Worm (Caenorhabditis elegans) whole organism, L4/young adult: ENCODE data around the gene F44D12.2.
"Not testable (repeated sequence)": the region's sequence is repeated elsewhere in the genome, so short reads cannot be mapped to it uniquely, and the experiment has no call there.

Source experiments
- W03F9.2 ChIP-seq: fragments of 150-350 bp; optimal IDR thresholded peaks from 2 replicates; lab custom pipeline; 2014; ENCODE audit warnings: missing biosample characterization, missing genetic modification characterization
- dao-5 ChIP-seq: sonication (generic microtip); optimal IDR thresholded peaks from 2 replicates; lab custom pipeline; 2016; ENCODE audit warnings: missing genotype, missing genetic modification characterization, moderate library complexity, missing compliant biosample characterization
- him-1 ChIP-seq: sonication (generic microtip); optimal IDR thresholded peaks from 2 replicates; lab custom pipeline; 2016; ENCODE audit warnings: missing genotype, missing genetic modification reagents, missing genetic modification characterization, missing compliant biosample characterization

The F44D12.2 gene

DNA sequence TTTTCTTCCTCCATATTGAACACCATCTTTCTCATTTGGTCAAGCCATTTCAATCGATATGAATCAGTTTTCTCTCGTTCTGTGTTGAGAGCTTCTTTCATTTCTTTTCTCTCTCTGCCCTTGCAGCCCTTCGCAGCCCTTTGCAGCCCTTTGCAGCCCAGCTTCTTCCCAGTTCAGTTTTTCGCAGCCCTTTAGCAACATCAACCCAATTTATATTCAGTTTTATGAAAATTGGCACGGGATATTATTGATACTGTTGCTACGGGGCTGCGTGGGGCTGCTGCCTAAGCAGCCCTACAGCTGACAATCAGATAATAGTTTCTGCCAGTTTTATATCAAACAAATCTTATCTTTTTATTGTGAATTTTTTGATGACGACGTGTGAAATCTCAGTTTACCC lies 19.4 kb upstream of the F44D12.2 start, which contains the start of gene F44D12.10:
TSS of gene F44D12.10 (minus strand) at position 101 of the 400 bp plus-strand sequence.
- TF ChIP-seq W03F9.2 (tag; lab: Kevin White, UChicago) (no peak), him-1 (tag; lab: Kevin White, UChicago) (no peak), dao-5 (no peak)

DNA sequence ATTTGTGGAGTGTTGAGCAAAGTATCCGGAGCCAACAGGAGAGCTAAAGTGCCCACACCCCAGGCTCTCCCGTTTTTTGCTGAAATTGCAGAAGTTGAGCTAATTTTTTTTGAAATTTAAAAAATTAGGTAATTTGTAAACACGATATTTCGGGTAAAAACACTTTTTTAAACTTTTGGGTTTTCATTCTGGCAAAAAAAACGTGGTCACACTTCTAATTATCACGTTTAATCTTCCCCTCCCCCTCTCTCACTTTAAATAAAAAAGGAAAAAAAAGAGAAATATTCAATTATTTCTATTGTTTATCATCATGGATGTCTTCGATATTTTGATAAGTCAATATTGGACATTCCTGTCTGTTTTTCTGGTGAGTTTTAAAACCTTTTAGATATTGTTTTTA lies 15.5 kb upstream of the F44D12.2 start, which contains the start of gene F44D12.6:
TSS of gene F44D12.6 (plus strand) at position 301 of the 400 bp plus-strand sequence.
- TF ChIP-seq dao-5 (no peak), him-1 (tag; lab: Kevin White, UChicago) (no peak)

DNA sequence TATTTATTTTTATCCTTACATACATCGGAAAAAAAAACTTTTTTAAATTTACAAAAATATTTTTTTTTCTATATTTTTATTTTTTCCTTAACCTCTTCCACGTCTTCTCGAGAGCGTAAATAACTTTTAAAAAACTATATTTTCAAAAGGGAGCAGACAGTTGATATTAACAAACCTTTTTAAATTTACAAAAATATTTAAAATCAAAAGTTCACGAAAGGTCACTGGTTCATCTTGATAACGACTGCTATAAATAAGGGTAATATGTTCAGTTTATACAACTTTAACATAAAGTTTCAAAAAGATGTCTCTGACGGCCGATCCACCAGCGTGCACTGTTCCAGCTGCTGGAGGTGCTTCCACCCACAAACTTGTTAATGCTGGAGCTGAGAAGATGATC lies 11.2 kb upstream of the F44D12.2 start, which contains the start of the genes F44D12.16 and msd-2:
TSS of gene F44D12.16 (plus strand) at position 301 of the 400 bp plus-strand sequence.
TSS of gene msd-2 (plus strand) at position 305 of the 400 bp plus-strand sequence.
- TF ChIP-seq W03F9.2 (tag; lab: Kevin White, UChicago); him-1 (tag; lab: Kevin White, UChicago); dao-5: not testable (repeated sequence)

DNA sequence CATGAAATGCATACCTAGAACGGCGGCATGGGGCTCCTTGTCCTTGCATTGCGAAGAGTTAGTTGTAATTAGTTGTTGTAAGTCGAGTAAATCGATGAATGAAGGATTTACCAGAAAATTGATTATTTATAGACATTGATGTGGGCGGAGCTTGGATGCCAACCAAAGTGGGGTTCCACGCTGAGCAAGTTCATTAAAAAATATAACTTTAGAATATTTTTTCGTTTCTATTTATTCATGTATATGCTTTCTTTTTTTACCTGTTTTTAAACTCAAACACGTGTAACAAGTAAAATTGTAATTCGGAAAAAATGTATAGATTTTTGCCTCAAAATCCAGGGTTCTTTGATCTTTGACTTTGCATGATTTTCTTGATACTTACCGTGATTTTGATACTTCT lies 10.0 kb upstream of the F44D12.2 start, which contains the start of gene gipc-2:
TSS of gene gipc-2 (minus strand) at position 101 of the 400 bp plus-strand sequence.
- TF ChIP-seq him-1 (tag; lab: Kevin White, UChicago) (no peak), dao-5 (no peak), W03F9.2 (tag; lab: Kevin White, UChicago) (no peak)

DNA sequence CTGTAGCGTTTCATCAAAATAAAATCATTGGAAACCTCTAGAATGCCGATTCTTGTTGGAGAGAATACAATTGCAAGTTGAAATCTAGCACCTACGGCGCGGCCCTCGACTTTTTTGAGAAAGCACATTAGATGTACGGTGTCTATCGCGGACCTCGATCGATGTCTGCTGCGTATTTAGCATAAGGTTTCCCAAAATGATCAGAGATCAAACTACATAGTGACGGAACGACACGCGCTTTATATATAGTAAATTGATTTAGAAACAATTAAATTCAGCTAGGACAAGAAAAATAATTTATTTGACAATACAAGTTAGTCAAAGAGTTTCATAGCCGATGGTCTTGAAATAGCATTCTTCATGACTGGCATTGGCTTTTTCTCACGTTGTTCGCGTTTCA lies 8.6 kb upstream of the F44D12.2 start:
- TF ChIP-seq him-1 (tag; lab: Kevin White, UChicago) = no peak
- no peak for TF ChIP-seq dao-5
- no peak for TF ChIP-seq W03F9.2 (tag; lab: Kevin White, UChicago)

DNA sequence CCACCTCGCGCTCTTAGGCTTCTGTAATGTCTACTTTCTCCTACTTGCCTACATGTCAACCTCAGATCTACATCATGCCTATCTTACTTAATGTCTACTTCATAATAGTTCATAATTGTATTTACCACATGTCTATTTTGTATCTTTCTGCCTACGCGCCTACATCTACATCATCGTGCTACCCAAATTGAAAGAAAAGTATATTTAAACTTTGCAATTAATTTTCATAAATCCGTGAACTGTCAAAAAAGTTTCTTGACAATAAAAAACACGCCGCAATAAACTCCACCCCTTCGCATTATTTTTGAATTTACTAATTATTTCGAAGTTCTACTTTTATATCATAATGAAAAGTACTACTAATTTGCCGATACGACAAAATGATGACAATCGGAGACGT lies 5.5 kb upstream of the F44D12.2 start, which contains the start of gene F44D12.8:
TSS of gene F44D12.8 (plus strand) at position 301 of the 400 bp plus-strand sequence.
- no peak for TF ChIP-seq dao-5
- no peak for TF ChIP-seq W03F9.2 (tag; lab: Kevin White, UChicago)
- TF ChIP-seq him-1 (tag; lab: Kevin White, UChicago) = no peak

DNA sequence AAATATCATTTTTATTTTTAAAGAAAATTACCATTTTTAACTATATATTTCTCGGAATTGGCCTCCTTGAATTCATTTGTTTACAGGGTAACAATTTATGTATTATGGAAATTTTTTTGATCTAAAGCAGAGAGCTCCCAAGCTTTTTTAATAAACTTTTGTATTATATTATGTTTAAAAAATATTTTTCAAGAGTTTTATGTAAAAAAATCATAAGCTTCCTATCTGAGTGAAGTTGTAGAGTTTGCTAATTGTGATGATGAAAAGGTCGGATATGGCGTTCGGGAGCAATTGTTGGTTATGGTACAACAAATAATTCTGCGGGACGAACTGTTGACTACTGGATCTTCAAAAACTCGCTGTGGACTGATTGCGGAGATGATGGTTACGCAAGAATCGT lies 3.8 kb upstream of the F44D12.2 start, which contains the start of gene F44D12.19:
TSS of gene F44D12.19 (plus strand) at position 301 of the 400 bp plus-strand sequence.
- TF ChIP-seq W03F9.2 (tag; lab: Kevin White, UChicago) (no peak), him-1 (tag; lab: Kevin White, UChicago) (no peak), dao-5 (no peak)

DNA sequence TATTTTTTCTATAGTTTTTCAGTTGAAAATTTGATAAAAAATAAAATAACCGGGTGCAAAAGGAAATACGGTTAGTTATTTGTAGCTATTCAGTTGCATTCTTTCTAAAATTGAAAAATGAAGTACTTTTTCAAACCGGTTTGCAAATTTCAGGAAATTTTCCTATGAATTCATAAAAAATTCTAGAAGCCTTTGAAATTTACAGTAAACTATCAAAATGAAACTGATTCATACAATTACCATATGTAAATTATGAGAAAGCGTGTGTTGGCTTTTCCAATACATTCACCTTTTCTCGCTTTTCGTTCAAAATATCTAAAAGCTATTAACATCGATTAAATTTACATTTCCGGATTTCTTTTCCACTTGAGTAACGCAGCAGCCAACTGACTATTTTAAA lies 556 bp downstream of the F44D12.2 start, which contains the start of gene ent-7:
TSS of gene ent-7 (plus strand) at position 301 of the 400 bp plus-strand sequence.
- TF ChIP-seq W03F9.2 (tag; lab: Kevin White, UChicago) (no peak), him-1 (tag; lab: Kevin White, UChicago) (no peak), dao-5 (no peak)

DNA sequence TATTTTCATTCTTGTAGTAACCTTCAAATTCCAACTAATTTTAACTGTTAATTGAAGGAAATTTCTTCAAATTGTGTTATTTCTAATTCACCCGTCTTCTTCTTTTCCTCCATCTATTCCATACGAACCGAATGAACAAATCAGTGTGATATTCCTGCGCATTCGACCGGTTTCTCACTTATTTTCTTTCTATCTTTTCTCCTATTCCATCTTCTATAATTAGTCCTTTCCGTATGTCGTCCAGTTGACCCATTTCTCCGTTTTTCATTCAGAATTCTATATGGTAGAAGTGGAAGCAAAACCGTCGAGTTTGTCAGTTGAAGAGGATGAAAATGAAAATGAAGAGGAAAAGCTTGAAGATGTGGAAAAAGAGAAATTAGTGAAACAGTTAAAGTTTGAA lies 8.0 kb downstream of the F44D12.2 start, which contains the start of gene magu-4:
TSS of gene magu-4 (plus strand) at position 218 of the 400 bp plus-strand sequence.
- TF ChIP-seq W03F9.2 (tag; lab: Kevin White, UChicago) = no peak
- TF ChIP-seq him-1 (tag; lab: Kevin White, UChicago) = no peak
- TF ChIP-seq dao-5 = no peak

DNA sequence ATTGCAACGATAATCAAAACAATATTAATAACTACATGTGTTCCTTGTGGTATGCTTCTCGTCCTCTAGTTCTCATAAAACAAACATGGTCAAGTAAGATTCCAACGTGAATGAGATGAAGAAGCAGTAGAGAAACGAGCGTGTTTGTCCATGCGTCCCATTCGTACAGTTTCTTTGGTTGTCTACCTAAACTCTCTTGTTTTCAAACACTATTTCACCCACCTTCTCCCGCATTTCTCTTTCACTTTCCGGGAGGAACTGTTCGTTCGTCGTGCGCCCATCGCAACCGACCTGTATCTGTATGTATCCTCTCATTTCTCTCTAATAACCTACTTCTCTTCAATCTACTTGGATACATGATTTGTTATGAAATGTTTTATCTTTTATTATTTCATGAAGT lies 9.8 kb downstream of the F44D12.2 start:
- no peak for TF ChIP-seq dao-5
- no peak for TF ChIP-seq him-1 (tag; lab: Kevin White, UChicago)
- no peak for TF ChIP-seq W03F9.2 (tag; lab: Kevin White, UChicago)

DNA sequence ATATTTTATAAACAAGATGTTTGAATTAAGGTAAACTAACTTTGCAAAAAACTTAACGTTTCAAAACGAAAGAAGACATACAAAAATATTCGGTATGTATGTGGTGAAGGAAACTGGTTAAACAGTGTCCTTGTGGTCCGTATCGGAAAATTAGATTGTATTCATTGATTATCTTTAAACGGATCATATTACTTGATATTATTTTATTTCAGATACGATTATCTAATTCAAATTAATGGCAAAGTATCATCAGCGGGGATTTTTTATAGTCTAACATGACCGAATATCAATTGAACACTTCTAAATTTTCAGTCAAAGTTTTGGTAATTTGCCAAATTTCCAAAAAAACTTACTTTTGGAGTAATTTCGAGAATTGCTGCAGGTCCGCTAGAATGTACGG lies 10.7 kb downstream of the F44D12.2 start, which contains the start of gene C47E12.13:
TSS of gene C47E12.13 (minus strand) at position 101 of the 400 bp plus-strand sequence.
- TF ChIP-seq W03F9.2 (tag; lab: Kevin White, UChicago) = no peak
- no peak for TF ChIP-seq him-1 (tag; lab: Kevin White, UChicago)
- no peak for TF ChIP-seq dao-5

DNA sequence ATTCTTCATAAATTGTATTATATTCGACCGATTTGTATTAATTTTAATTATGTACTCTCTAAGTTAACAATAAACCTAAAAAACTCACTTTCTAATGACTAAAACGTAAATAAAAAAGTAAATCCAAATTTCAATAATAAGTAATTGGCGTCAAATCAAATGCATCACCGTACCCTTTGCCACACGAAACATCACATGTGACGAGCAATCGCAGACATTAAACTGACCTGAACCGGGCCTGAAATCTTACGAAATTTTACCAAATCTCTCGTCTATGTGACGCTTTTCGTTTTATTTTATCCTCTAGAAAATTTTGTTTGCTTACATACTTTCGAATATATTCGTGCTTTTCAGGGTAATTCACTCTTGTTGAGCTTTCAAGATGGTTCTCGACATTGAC lies 14.2 kb downstream of the F44D12.2 start, which contains the start of the genes C47E12.2 and sars-1:
TSS of gene C47E12.2 (minus strand) at position 131 of the 400 bp plus-strand sequence.
TSS of gene sars-1 (plus strand) at position 355 of the 400 bp plus-strand sequence.
- no peak for TF ChIP-seq dao-5
- no peak for TF ChIP-seq W03F9.2 (tag; lab: Kevin White, UChicago)
- TF ChIP-seq him-1 (tag; lab: Kevin White, UChicago) = no peak

DNA sequence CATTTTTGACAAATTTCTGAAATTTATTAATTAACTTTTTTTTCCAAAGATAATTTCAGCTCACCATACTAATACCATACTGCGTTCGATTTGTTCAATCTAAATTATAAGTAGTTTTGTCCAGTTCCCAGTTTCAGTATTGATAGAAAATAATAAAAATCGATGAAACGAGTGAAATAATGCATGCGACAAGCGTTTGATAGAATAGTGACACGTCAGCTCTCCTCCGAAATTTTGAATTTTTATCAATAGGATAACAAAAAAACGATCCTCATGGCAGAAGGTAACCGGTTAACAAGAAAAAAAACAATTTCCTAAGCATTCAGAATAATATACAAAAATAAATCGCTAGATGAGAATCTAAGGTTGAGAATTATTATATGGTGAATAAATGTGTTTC lies 15.8 kb downstream of the F44D12.2 start, which contains the start of gene C47E12.3:
TSS of gene C47E12.3 (minus strand) at position 101 of the 400 bp plus-strand sequence.
- TF ChIP-seq dao-5 = no peak
- TF ChIP-seq W03F9.2 (tag; lab: Kevin White, UChicago) = no peak
- no peak for TF ChIP-seq him-1 (tag; lab: Kevin White, UChicago)

DNA sequence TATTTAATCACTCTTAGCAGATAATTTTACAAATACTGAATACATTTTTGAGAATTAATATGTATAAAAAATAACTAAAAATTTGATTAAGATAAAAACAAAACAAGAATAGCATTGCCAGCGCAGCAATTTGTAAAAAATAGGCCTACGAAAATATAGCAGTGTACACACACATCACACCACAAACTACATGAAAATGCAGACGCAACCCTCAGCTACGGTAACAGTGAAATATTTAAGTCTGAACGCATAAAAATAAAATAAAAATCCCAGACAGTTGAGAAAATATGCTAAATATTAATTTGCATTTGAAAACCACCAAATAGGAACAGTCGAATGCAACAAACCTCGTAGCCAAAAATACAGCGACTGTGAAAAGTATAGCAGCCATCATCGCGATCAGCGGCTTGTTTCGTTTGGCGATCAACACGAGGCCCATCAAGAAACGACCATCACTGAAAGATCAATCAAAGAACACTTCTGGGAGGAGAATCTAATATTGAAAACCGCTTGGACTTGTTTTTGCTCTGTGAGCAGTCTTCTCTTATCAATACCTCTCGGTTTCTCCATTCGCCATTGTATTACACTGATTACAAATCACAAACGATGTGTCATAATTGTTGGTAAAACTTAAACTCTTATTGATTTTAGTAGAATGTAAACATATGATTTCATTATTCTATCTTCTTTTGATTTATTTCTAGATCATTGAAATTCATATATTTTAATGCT lies 18.9 kb downstream of the F44D12.2 start, which contains the start of gene pyp-1:
TSS of gene pyp-1 (minus strand) at position 439 of the 732 bp plus-strand sequence.
- TF ChIP-seq W03F9.2 (tag; lab: Kevin White, UChicago) = no peak
- no peak for TF ChIP-seq him-1 (tag; lab: Kevin White, UChicago)
- TF ChIP-seq dao-5 = no peak
